Worm (Caenorhabditis elegans) whole organism, L2 larva: ENCODE measurements around the gene Y39G8B.7.

Experiments
- C34F6.9 ChIP-seq: fragments of 150-350 bp; optimal IDR thresholded peaks from 2 replicates; lab custom pipeline; 2014; ENCODE audit warnings: missing biosample characterization, missing genetic modification characterization
- F13H6.1 ChIP-seq: sonication (generic microtip); optimal IDR thresholded peaks from 2 replicates; lab custom pipeline; 2016; ENCODE audit warnings: missing genetic modification characterization, missing compliant biosample characterization
- R02D3.7 ChIP-seq: fragments of 150-350 bp; optimal IDR thresholded peaks from 2 replicates; lab custom pipeline; 2014; ENCODE audit warnings: missing biosample characterization, missing genetic modification characterization
- ZK546.5 ChIP-seq: sonication (generic microtip); optimal IDR thresholded peaks from 2 replicates; lab custom pipeline; 2017; ENCODE audit warnings: missing biosample characterization, missing genetic modification characterization
- alr-1 ChIP-seq: fragments of 150-350 bp; optimal IDR thresholded peaks from 2 replicates; lab custom pipeline; 2014; ENCODE audit warnings: missing biosample characterization, missing genetic modification characterization
- aly-2 ChIP-seq: fragments of 150-350 bp; optimal IDR thresholded peaks from 2 replicates; lab custom pipeline; 2014; ENCODE audit warnings: missing biosample characterization, missing genetic modification characterization
- ama-1 ChIP-seq: fragments of 150-350 bp; optimal IDR thresholded peaks from 2 replicates; lab custom pipeline; 2018; ENCODE audit warnings: inconsistent platforms
- ceh-16 ChIP-seq: fragments of 150-350 bp; optimal IDR thresholded peaks from 2 replicates; lab custom pipeline; 2014; ENCODE audit warnings: missing biosample characterization, missing genetic modification characterization
- crh-2 ChIP-seq: sonication (generic microtip); optimal IDR thresholded peaks from 2 replicates; lab custom pipeline; 2017; ENCODE audit warnings: missing biosample characterization, missing genetic modification characterization
- dmd-4 ChIP-seq: sonication (generic microtip); optimal IDR thresholded peaks from 2 replicates; lab custom pipeline; 2017; ENCODE audit warnings: missing biosample characterization, missing genetic modification characterization
- elt-1 ChIP-seq: fragments of 150-350 bp; optimal IDR thresholded peaks from 2 replicates; lab custom pipeline; 2014; ENCODE audit warnings: missing biosample characterization, missing genetic modification characterization
- fos-1 ChIP-seq: fragments of 150-350 bp; optimal IDR thresholded peaks from 2 replicates; lab custom pipeline; 2014; ENCODE audit warnings: missing biosample characterization, missing genetic modification characterization
- gmeb-1 ChIP-seq: fragments of 150-350 bp; optimal IDR thresholded peaks from 2 replicates; lab custom pipeline; 2014; ENCODE audit warnings: missing biosample characterization, missing genetic modification characterization
- lin-11 ChIP-seq: fragments of 150-350 bp; sonication (generic microtip); optimal IDR thresholded peaks from 2 replicates; lab custom pipeline; 2014; ENCODE audit warnings: missing biosample characterization, missing genetic modification characterization, inconsistent platforms, mixed read lengths
- lin-13 ChIP-seq: fragments of 150-350 bp; optimal IDR thresholded peaks from 2 replicates; lab custom pipeline; 2014; ENCODE audit warnings: missing biosample characterization, missing genetic modification reagents, missing genetic modification characterization
- lsy-2 ChIP-seq, 2 experiments: fragments of 150-350 bp in 1 of 2; sonication (generic microtip) in 1 of 2; optimal IDR thresholded peaks; 2 replicates each; lab custom pipeline; 2014 to 2017; ENCODE audit warnings: missing biosample characterization in 2 of 2, missing genetic modification characterization in 2 of 2
- mdl-1 ChIP-seq, 2 experiments: fragments of 150-350 bp in 1 of 2; sonication (generic microtip) in 1 of 2; optimal IDR thresholded peaks; 2 replicates each; lab custom pipeline; 2017; ENCODE audit warnings: missing biosample characterization in 2 of 2, missing genetic modification characterization in 2 of 2
- nhr-11 ChIP-seq: fragments of 150-350 bp; optimal IDR thresholded peaks from 2 replicates; lab custom pipeline; 2014; ENCODE audit warnings: missing biosample characterization, missing genetic modification characterization
- nhr-129 ChIP-seq: fragments of 150-350 bp; optimal IDR thresholded peaks from 2 replicates; lab custom pipeline; 2014; ENCODE audit warnings: missing biosample characterization, missing genetic modification characterization
- nhr-21 ChIP-seq: fragments of 150-350 bp; optimal IDR thresholded peaks from 2 replicates; lab custom pipeline; 2014; ENCODE audit warnings: missing biosample characterization, missing genetic modification characterization
- nhr-23 ChIP-seq: fragments of 150-350 bp; optimal IDR thresholded peaks from 2 replicates; lab custom pipeline; 2014; ENCODE audit warnings: missing biosample characterization, missing genetic modification reagents, missing genetic modification characterization
- nhr-237 ChIP-seq: fragments of 150-350 bp; optimal IDR thresholded peaks from 2 replicates; lab custom pipeline; 2014; ENCODE audit warnings: missing biosample characterization, missing genetic modification characterization
- nhr-25 ChIP-seq: fragments of 150-350 bp; sonication (generic microtip); optimal IDR thresholded peaks from 3 replicates; lab custom pipeline; 2014; ENCODE audit warnings: missing biosample characterization, missing genetic modification characterization
- nhr-77 ChIP-seq: fragments of 150-350 bp; optimal IDR thresholded peaks from 2 replicates; lab custom pipeline; 2014; ENCODE audit warnings: missing biosample characterization, missing genetic modification characterization
- sma-3 ChIP-seq: sonication (generic microtip); optimal IDR thresholded peaks from 2 replicates; lab custom pipeline; 2016; ENCODE audit warnings: missing genetic modification reagents, missing genetic modification characterization, missing compliant biosample characterization
- sma-9 ChIP-seq, 2 experiments: fragments of 150-350 bp in 1 of 2; sonication (generic microtip) in 1 of 2; optimal IDR thresholded peaks; 2 replicates each; lab custom pipeline; 2014 to 2016; ENCODE audit warnings: missing genetic modification characterization in 2 of 2, mild to moderate bottlenecking in 1 of 2, missing biosample characterization in 1 of 2, missing compliant biosample characterization in 1 of 2, missing genetic modification reagents in 1 of 2, moderate library complexity in 1 of 2
- unc-55 ChIP-seq: fragments of 150-350 bp; sonication (generic microtip); optimal IDR thresholded peaks from 3 replicates; lab custom pipeline; 2014; ENCODE audit warnings: missing biosample characterization, missing genetic modification reagents, missing genetic modification characterization
- unc-62 ChIP-seq: fragments of 150-350 bp; optimal IDR thresholded peaks from 2 replicates; lab custom pipeline; 2014; ENCODE audit warnings: missing biosample characterization, missing genetic modification reagents, missing genetic modification characterization
- zag-1 ChIP-seq: fragments of 150-350 bp; optimal IDR thresholded peaks from 2 replicates; lab custom pipeline; 2014; ENCODE audit warnings: missing biosample characterization, missing genetic modification characterization
- ztf-11 ChIP-seq: sonication (generic microtip); optimal IDR thresholded peaks from 2 replicates; lab custom pipeline; 2017; ENCODE audit warnings: missing biosample characterization, missing genetic modification characterization

Gene Y39G8B.7

ce11 chrII:13954077-13954476 lies 40.8 kb downstream of the Y39G8B.7 start:
- peak; percentile 78 for TF ChIP-seq fos-1 (tag; lab: Kevin White, UChicago)
- peak; percentile 54 for TF ChIP-seq nhr-25 (tag; lab: Kevin White, UChicago)
- TF ChIP-seq zag-1: no peak
- peak; percentile 48 for TF ChIP-seq gmeb-1 (tag; lab: Kevin White, UChicago)
- TF ChIP-seq ztf-11: no peak
- no peak for TF ChIP-seq nhr-77 (tag; lab: Kevin White, UChicago)
- peak; percentile 100 for TF ChIP-seq nhr-129 (tag; lab: Kevin White, UChicago)
- TF ChIP-seq nhr-21 (tag; lab: Kevin White, UChicago): no peak
- no peak for TF ChIP-seq mdl-1 (tag; optimal IDR thresholded peaks at IDR 0.05; lab: Kevin White, UChicago)
- TF ChIP-seq lin-11 (tag; lab: Kevin White, UChicago): no peak
- TF ChIP-seq F13H6.1 (tag; lab: Kevin White, UChicago): peak; percentile 29
- TF ChIP-seq dmd-4: no peak
- TF ChIP-seq sma-9 (GFP tag; optimal IDR thresholded peaks at IDR 0.05; lab: Kevin White, UChicago): peak; percentile 74
- TF ChIP-seq sma-9 (tag; optimal IDR thresholded peaks at IDR 0.05; lab: Kevin White, UChicago): no peak
- TF ChIP-seq unc-55: no peak
- TF ChIP-seq C34F6.9 (tag; lab: Kevin White, UChicago): peak; percentile 27
- TF ChIP-seq unc-62: no peak
- TF ChIP-seq ZK546.5 (tag; lab: Kevin White, UChicago): no peak
- TF ChIP-seq ama-1 (lab: Kevin White, UChicago): no peak
- TF ChIP-seq nhr-23 (tag; lab: Kevin White, UChicago): no peak
- peak; percentile 79 for TF ChIP-seq crh-2
- peak; percentile 62 for TF ChIP-seq sma-3 (GFP tag; lab: Kevin White, UChicago)
- TF ChIP-seq R02D3.7 (tag; lab: Kevin White, UChicago): no peak
- TF ChIP-seq lin-13: no peak
- TF ChIP-seq lsy-2 (tag; optimal IDR thresholded peaks at IDR 0.05; lab: Kevin White, UChicago): peak in 1 of 2 experiments; percentile 57

- TF ChIP-seq nhr-237 (tag; lab: Kevin White, UChicago): no peak
- TF ChIP-seq aly-2 (tag; lab: Kevin White, UChicago): no peak
Observed at ce11 chrII:13951986-13952385, 42.8 kb downstream of the Y39G8B.7 start.

ce11 chrII:13949290-13949689 lies 45.5 kb downstream of the Y39G8B.7 start, which contains the start of gene sre-44:
Gene sre-44 (plus strand): TSS chrII:13949590.
- TF ChIP-seq gmeb-1 (tag; lab: Kevin White, UChicago): no peak
- TF ChIP-seq unc-62: no peak
- no peak for TF ChIP-seq alr-1 (tag; lab: Kevin White, UChicago)
- TF ChIP-seq nhr-11 (tag; lab: Kevin White, UChicago): no peak
- TF ChIP-seq R02D3.7 (tag; lab: Kevin White, UChicago): no peak
- no peak for TF ChIP-seq ceh-16
- no peak for TF ChIP-seq crh-2
- no peak for TF ChIP-seq mdl-1 (tag; optimal IDR thresholded peaks at IDR 0.05; lab: Kevin White, UChicago)
- TF ChIP-seq nhr-237 (tag; lab: Kevin White, UChicago): no peak
- no peak for TF ChIP-seq elt-1

ce11 chrII:13945527-13945926 lies 49.3 kb downstream of the Y39G8B.7 start:
- TF ChIP-seq mdl-1 (tag; optimal IDR thresholded peaks at IDR 0.05; lab: Kevin White, UChicago) (no peak), fos-1 (tag; lab: Kevin White, UChicago) (peak; percentile 3)
